Fruit fly (Drosophila melanogaster) S2 (cell line): ENCODE measurements around the gene Ptx1.

Source experiments
- CG8478 ChIP-seq: fragments of >200 bp; optimal IDR thresholded peaks from 2 replicates; lab custom pipeline; 2018
- CTCF ChIP-seq, 2 experiments: fragments of >200 bp; optimal IDR thresholded peaks; 2 replicates each; lab custom pipeline; 2018

DNA sequence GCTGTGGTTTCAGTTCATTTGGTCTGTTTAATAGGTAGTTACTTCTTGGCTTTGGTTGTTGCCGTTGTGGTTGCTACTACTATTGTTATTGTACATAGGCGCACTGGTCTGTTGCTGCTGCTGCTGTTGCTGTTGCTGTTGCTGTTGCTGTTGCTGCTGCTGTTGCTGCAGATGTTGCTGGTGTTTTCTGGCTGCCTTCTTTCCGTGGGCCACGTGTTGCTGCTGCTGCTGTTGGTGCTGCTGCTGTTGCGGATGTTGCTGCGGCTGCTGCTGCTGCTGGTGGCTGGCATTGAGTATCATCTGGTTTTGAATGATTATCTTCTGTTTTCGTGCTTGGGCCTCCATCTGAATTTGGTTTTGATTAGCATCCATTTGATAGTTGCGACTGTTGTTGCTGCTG lies 34.4 kb upstream of the Ptx1 start:
- no peak for TF ChIP-seq CG8478
- TF ChIP-seq CTCF (optimal IDR thresholded peaks at IDR 0.05; lab: Kevin White, UChicago), result no peak
